Fruit fly (Drosophila melanogaster): ENCODE measurements around the gene CG34183.

- TF ChIP-seq h (optimal IDR thresholded peaks at IDR 0.05) (no peak), Sin3A (optimal IDR thresholded peaks at IDR 0.05) (no peak), psq (optimal IDR thresholded peaks at IDR 0.05) (no peak)
These were observed at the start of gene CG34183, which contains the start of gene CG4537 for dm6 chr2L:9890576-9890975.
